Worm (Caenorhabditis elegans) whole organism, L2 larva: ENCODE data around the gene W07G4.1.

Experiments used
- aly-2 ChIP-seq: fragments of 150-350 bp; optimal IDR thresholded peaks from 2 replicates; lab custom pipeline; 2014; ENCODE audit warnings: missing biosample characterization, missing genetic modification characterization
- ama-1 ChIP-seq: fragments of 150-350 bp; optimal IDR thresholded peaks from 2 replicates; lab custom pipeline; 2018; ENCODE audit warnings: inconsistent platforms
- blmp-1 ChIP-seq: sonication (generic microtip); optimal IDR thresholded peaks from 2 replicates; lab custom pipeline; 2017; ENCODE audit warnings: missing genetic modification characterization, mild to moderate bottlenecking, missing compliant biosample characterization, antibody characterized with exemption, moderate library complexity; ENCODE audit not compliant: insufficient read depth
- ceh-82 ChIP-seq: fragments of 150-350 bp; optimal IDR thresholded peaks from 2 replicates; lab custom pipeline; 2014; ENCODE audit warnings: missing biosample characterization, missing genetic modification characterization
- dmd-4 ChIP-seq: sonication (generic microtip); optimal IDR thresholded peaks from 2 replicates; lab custom pipeline; 2017; ENCODE audit warnings: missing biosample characterization, missing genetic modification characterization
- lin-11 ChIP-seq: fragments of 150-350 bp; sonication (generic microtip); optimal IDR thresholded peaks from 2 replicates; lab custom pipeline; 2014; ENCODE audit warnings: missing biosample characterization, missing genetic modification characterization, inconsistent platforms, mixed read lengths
- lin-39 ChIP-seq: fragments of 150-350 bp; optimal IDR thresholded peaks from 2 replicates; lab custom pipeline; 2014; ENCODE audit warnings: missing biosample characterization, missing genetic modification reagents, missing genetic modification characterization
- mab-5 ChIP-seq: fragments of 150-350 bp; optimal IDR thresholded peaks from 2 replicates; lab custom pipeline; 2014; ENCODE audit warnings: missing biosample characterization, missing genetic modification characterization
- nhr-10 ChIP-seq: sonication (generic microtip); optimal IDR thresholded peaks from 2 replicates; lab custom pipeline; 2017; ENCODE audit warnings: missing biosample characterization, missing genetic modification characterization
- nhr-77 ChIP-seq: fragments of 150-350 bp; optimal IDR thresholded peaks from 2 replicates; lab custom pipeline; 2014; ENCODE audit warnings: missing biosample characterization, missing genetic modification characterization
- unc-62 ChIP-seq: fragments of 150-350 bp; optimal IDR thresholded peaks from 2 replicates; lab custom pipeline; 2014; ENCODE audit warnings: missing biosample characterization, missing genetic modification reagents, missing genetic modification characterization
- ztf-11 ChIP-seq: sonication (generic microtip); optimal IDR thresholded peaks from 2 replicates; lab custom pipeline; 2017; ENCODE audit warnings: missing biosample characterization, missing genetic modification characterization

ce11 chrV:12992891-12993290, 40.4 kb upstream of the W07G4.1 start, which contains the start of the genes F15B9.11 and dsl-7:
- TF ChIP-seq unc-62 (no peak), nhr-77 (tag; lab: Kevin White, UChicago) (no peak), lin-11 (no peak), aly-2 (tag; lab: Kevin White, UChicago) (no peak), mab-5 (tag; lab: Kevin White, UChicago) (no peak), blmp-1 (no peak), ztf-11 (no peak), ceh-82 (tag; lab: Kevin White, UChicago) (no peak), dmd-4 (tag; lab: Kevin White, UChicago) (no peak), nhr-10 (tag; lab: Kevin White, UChicago) (no peak), lin-39 (tag; lab: Kevin White, UChicago) (no peak), ama-1 (lab: Kevin White, UChicago) (no peak)
